Fruit fly (Drosophila melanogaster) ovary, adult (tissue): ENCODE data around the gene fd3F.
"Not testable (repeated sequence)": the region's sequence is repeated elsewhere in the genome, so short reads cannot be mapped to it uniquely, and the experiment has no call there.

Experiments used
- CG17801 ChIP-seq: fragments of 200-800 bp; optimal IDR thresholded peaks from 2 replicates; lab custom pipeline; 2019; ENCODE audit warnings: missing biosample characterization, mild to moderate bottlenecking, missing genetic modification characterization, moderate library complexity; ENCODE audit not compliant: partially characterized antibody

The fd3F gene

dm6 chrX:3802016-3802415 lies at the start of gene fd3F:
Gene fd3F (plus strand): TSS chrX:3802316.
- TF ChIP-seq CG17801 (GFP tag; lab: Kevin White, UChicago), result not testable (repeated sequence)

- peak; percentile 88 for TF ChIP-seq CG17801 (GFP tag; lab: Kevin White, UChicago)
Measured at dm6 chrX:3761318-3762081, 40.6 kb upstream of the fd3F start.

DNA sequence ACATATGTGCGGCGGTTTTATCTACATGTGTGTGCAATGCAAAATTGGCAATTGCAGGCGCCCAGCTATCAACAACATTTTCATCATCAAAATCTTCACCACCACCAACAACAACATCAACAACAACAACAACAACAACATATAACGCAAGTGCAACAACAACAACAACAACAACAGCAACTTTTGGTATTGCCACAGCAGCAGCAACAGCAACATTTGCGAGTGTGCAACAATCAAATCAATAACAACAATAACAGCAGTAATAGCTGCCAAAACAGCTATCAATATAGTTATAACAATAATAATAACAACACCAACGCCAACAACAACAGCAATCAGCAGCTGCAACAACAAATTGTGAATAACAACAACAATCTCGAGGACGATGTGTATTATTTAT lies 39.7 kb upstream of the fd3F start:
- no peak for TF ChIP-seq CG17801 (GFP tag; lab: Kevin White, UChicago)

- no peak for TF ChIP-seq CG17801 (GFP tag; lab: Kevin White, UChicago)
Measured at dm6 chrX:3762914-3763489, 39.1 kb upstream of the fd3F start.

- TF ChIP-seq CG17801 (GFP tag; lab: Kevin White, UChicago), result no peak
Measured at dm6 chrX:3764223-3764622, 37.9 kb upstream of the fd3F start.

- TF ChIP-seq CG17801 (GFP tag; lab: Kevin White, UChicago), result no peak
Measured at dm6 chrX:3767085-3767484, 35.0 kb upstream of the fd3F start.

DNA sequence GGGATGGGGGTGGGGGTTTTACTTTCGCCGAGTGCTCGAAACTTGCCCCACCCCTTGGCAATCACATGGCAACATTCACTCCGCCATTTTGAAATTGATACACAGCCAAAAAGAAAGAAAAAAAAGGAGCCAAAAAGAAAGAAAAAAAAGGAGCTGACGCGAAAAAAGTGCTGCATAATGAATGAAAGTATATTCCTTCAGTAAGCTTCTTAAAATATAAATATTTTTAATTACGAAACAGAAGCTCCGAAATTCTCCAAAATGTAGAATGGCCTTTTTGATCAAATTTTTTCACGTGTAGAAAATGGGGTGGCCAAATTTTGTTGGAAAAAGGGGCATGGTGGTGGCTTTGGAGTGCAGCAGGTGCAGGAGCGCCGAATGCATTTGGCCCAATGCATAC lies 33.9 kb upstream of the fd3F start:
- TF ChIP-seq CG17801 (GFP tag; lab: Kevin White, UChicago), result no peak

DNA sequence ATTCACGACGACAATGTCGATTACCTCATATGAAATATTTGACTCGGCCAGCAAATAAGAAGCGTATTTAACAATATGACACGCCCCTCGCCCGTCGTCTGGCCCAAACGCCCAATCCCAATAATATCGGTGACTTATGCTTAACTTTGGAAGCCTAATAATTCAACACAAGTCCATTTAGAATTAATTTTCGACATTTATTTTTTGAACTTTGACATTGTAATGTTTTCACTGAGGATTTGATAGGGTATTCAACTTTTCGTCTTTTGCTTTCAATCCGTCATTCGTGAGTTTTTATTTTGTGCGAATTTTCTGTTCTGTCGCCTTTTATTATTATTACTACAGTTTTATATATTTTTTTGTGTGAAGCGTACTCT lies 29.7 kb upstream of the fd3F start:
- TF ChIP-seq CG17801 (GFP tag; lab: Kevin White, UChicago), result no peak

dm6 chrX:3772811-3773740 lies 29.0 kb upstream of the fd3F start:
- peak; percentile 85 for TF ChIP-seq CG17801 (GFP tag; lab: Kevin White, UChicago)

DNA sequence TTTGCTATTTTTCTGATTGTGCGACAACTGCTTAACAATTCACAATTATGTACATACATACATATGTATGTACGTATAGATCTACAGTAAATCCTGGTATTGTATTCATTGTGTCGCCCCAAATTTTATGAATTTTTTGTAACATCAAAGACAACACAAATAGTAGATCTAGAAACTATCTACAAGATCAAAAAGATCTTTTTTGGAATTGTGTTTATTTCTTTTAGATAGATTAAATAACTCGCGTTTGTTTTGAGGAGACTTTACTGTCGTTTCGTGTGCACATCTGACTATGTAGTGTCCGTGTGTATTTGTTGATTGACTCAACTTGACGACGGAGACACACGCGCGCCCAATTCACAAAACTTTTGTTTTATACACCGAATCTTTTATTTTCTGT lies 27.8 kb upstream of the fd3F start:
- TF ChIP-seq CG17801 (GFP tag; lab: Kevin White, UChicago), result peak; percentile 99

DNA sequence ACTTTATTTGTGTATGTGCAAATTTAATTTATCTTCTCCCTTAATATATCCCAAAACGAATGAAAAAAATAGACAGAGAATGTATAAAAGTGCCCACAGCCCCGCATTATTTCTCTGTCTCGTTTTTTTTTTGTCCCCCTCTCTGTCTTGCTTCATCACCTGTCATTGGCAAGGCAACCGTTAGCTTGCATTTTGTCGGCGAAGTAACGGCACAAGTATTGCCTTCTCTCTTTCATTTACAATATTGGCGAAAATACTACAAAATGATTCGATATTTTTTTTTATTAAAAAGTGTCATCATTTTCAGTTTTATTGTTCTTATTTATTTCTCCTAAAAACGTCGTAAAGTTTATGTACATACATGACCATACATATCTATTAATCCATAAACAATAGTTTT lies 27.0 kb upstream of the fd3F start:
- TF ChIP-seq CG17801 (GFP tag; lab: Kevin White, UChicago), result no peak

DNA sequence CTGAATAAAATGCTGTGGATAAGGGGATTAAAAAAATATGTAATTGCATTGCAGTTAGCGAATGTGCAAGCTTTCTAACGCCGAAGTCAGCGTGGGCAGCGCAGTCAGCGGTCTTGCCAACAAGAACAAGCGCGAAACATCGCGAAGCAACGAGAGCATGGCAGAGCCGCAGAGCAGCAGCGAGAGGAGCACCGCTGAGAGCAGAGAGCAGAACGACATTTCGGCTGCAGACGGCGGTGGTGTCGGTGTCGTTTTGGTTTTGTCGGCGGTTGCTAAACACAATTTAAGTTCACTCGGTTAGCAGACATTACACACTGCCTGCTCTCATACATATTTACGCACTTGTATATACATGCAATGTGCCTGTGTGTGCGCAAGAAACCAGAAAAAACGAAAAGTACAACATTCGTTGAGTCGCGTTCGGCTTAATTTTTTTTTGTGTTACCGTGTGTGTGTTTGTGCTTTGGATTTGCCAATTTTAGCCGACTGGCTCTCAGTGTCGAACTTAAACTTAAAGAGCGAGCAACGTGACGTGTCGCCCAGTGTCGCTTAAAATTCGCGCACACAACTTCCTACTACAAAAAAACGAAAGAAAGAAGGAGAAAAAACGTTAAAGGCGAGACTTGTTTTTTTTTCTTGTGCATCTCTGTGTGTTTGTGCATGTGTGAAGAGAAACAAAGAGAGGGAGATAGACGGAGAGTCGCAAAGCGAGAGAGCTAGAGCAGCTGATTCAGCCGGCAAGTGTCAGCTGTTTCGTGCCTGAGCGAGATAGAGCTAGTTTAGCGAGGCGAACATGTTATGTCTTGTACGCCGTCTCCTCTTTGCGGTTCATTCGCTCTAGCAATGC lies 26.1 kb upstream of the fd3F start:
- TF ChIP-seq CG17801 (GFP tag; lab: Kevin White, UChicago), result peak; percentile 92

DNA sequence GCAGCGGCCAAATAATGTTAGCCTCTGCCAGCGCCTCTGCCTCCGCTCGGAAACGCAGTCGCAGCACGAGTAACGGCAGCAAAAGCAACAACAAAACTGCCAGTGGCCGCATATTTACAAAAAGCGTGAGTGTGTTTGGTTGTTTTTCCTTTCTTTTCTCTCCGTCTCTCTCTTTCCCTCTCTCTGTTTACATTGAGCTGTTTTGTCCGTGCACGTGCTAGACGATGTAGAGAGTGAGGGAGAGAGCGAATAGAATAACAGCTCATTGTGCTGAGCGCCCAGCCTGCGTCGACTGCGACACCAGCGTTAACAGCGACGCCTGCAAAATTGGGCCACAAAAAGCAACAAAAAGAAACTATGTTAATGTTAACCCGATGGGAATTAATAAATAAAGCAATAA lies 24.9 kb upstream of the fd3F start:
- peak; percentile 96 for TF ChIP-seq CG17801 (GFP tag; lab: Kevin White, UChicago)

DNA sequence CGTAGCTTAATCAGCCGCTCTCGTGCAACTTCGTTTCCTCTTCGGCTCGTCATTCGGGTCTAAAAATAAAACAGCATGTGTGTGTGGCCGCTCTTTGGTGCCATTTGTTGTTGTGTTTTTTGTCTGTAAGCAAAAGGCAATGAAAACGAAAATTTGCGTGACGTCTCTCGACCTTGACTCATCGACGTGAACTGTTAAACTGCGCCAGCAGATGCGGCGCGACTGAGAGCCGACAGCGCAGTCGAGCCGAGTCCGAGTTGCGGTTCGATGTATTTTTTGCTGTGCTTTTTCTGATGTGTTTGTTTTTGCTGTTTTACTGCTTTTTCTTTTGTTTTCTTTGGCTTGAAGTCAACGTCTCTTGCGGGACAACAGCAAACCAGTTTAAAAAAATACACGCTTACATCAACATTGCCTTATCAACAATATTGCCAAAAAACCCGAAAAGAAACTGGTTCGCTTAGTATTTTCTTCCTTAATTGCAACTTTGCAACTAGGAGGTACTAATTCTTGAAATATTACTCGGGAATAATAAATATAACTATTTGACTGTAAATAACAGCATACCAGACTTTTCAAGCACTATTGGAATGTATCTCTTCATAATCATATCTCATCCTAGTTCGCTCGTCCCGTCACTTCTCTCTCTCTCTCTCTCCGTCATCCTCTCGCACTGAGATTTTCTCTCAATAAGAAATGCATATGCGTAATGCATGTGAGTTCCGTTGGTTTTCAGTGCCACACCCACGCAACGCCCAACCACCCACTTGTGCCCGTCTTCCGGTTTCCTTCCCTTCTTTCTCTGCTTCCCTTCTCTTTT lies 23.8 kb upstream of the fd3F start:
- peak; percentile 93 for TF ChIP-seq CG17801 (GFP tag; lab: Kevin White, UChicago)
